Fruit fly (Drosophila melanogaster) whole organism, wandering third instar larva: Measurements from ENCODE around the gene BG642163.

Source experiments
- Abd-B ChIP-seq: fragments of >200 bp; optimal IDR thresholded peaks from 2 replicates; lab custom pipeline; 2017; ENCODE audit warnings: missing biosample characterization, missing genetic modification characterization
- CG32264 ChIP-seq: fragments of 200-800 bp; sonication (Bioruptor generic); optimal IDR thresholded peaks from 2 replicates; lab custom pipeline; 2016; ENCODE audit warnings: missing biosample characterization, missing genetic modification characterization
- CG9705 ChIP-seq: fragments of 200-800 bp; sonication (Bioruptor generic); optimal IDR thresholded peaks from 2 replicates; lab custom pipeline; 2018; ENCODE audit warnings: missing biosample characterization, mild to moderate bottlenecking, missing genetic modification characterization
- CrebA ChIP-seq: fragments of 200-800 bp; sonication (Bioruptor generic); optimal IDR thresholded peaks from 2 replicates; lab custom pipeline; 2016; ENCODE audit warnings: missing biosample characterization, mild to moderate bottlenecking, missing genetic modification characterization, borderline replicate concordance
- Dfd ChIP-seq: fragments of >200 bp; optimal IDR thresholded peaks from 2 replicates; lab custom pipeline; 2017; ENCODE audit warnings: missing biosample characterization, missing genetic modification characterization
- Dif ChIP-seq: fragments of 200-275, 200-300 bp; sonication (Bioruptor generic); optimal IDR thresholded peaks from 2 replicates; lab custom pipeline; 2018; ENCODE audit warnings: missing biosample characterization, missing genetic modification characterization; ENCODE audit not compliant: partially characterized antibody
- GATAd ChIP-seq: sonication (Bioruptor generic); optimal IDR thresholded peaks from 2 replicates; lab custom pipeline; 2016; ENCODE audit warnings: missing biosample characterization, missing genetic modification characterization
- HLH106 ChIP-seq: fragments of 200-800 bp; optimal IDR thresholded peaks from 3 replicates; lab custom pipeline; 2019; ENCODE audit warnings: missing biosample characterization, mild to moderate bottlenecking, missing genetic modification characterization, moderate library complexity
- Hnf4 ChIP-seq: fragments of 200-800 bp; sonication (Bioruptor generic); optimal IDR thresholded peaks from 2 replicates; lab custom pipeline; 2016; ENCODE audit warnings: missing biosample characterization, mild to moderate bottlenecking, missing genetic modification characterization
- Hr78 ChIP-seq: fragments of >200 bp; optimal IDR thresholded peaks from 2 replicates; lab custom pipeline; 2017; ENCODE audit warnings: missing biosample characterization, missing genetic modification characterization
- Hr83 ChIP-seq: fragments of 200-300 bp; sonication (Bioruptor generic); optimal IDR thresholded peaks from 2 replicates; lab custom pipeline; 2016; ENCODE audit warnings: missing biosample characterization, mild to moderate bottlenecking, missing genetic modification characterization, moderate library complexity; ENCODE audit not compliant: poor library complexity, severe bottlenecking
- Jra ChIP-seq: sonication (Bioruptor generic); optimal IDR thresholded peaks from 2 replicates; lab custom pipeline; 2016; ENCODE audit warnings: missing biosample characterization, missing genetic modification characterization
- Mio ChIP-seq: sonication (Bioruptor generic); optimal IDR thresholded peaks from 2 replicates; lab custom pipeline; 2016; ENCODE audit warnings: missing biosample characterization, missing genetic modification characterization
- Myc ChIP-seq: fragments of >200 bp; optimal IDR thresholded peaks from 2 replicates; lab custom pipeline; 2017
- N ChIP-seq: fragments of >200 bp; optimal IDR thresholded peaks from 2 replicates; lab custom pipeline; 2018; ENCODE audit warnings: missing biosample characterization, missing external identifiers, missing genetic modification characterization
- OdsH ChIP-seq: fragments of 200-800 bp; sonication (Bioruptor generic); optimal IDR thresholded peaks from 2 replicates; lab custom pipeline; 2016; ENCODE audit warnings: missing biosample characterization, mild to moderate bottlenecking, missing genetic modification characterization
- Rel ChIP-seq, 2 experiments: fragments of 200-800 bp; sonication (Bioruptor generic) in 1 of 2; optimal IDR thresholded peaks; 2 replicates in 1 of 2; 3 replicates in 1 of 2; lab custom pipeline; 2016 to 2019; ENCODE audit warnings: mild to moderate bottlenecking in 2 of 2, missing biosample characterization in 2 of 2, missing genetic modification characterization in 2 of 2, moderate library complexity in 1 of 2
- Sp1 ChIP-seq: fragments of 200-800 bp; sonication (Bioruptor generic); optimal IDR thresholded peaks from 3 replicates; lab custom pipeline; 2019; ENCODE audit warnings: missing biosample characterization, mild to moderate bottlenecking, missing genetic modification characterization, moderate library complexity
- Vsx2 ChIP-seq: fragments of 200-300, 225-300 bp; sonication (Bioruptor generic); optimal IDR thresholded peaks from 2 replicates; lab custom pipeline; 2018; ENCODE audit warnings: missing biosample characterization, missing genetic modification characterization; ENCODE audit not compliant: partially characterized antibody
- br ChIP-seq: fragments of 200-800 bp; sonication (Bioruptor generic); optimal IDR thresholded peaks from 2 replicates; lab custom pipeline; 2016; ENCODE audit warnings: missing biosample characterization, missing genetic modification characterization
- brk ChIP-seq: fragments of 200-800 bp; sonication (Bioruptor generic); optimal IDR thresholded peaks from 2 replicates; lab custom pipeline; 2016; ENCODE audit warnings: missing biosample characterization, mild to moderate bottlenecking, missing genetic modification characterization
- dl ChIP-seq, 2 experiments: fragments of 175-275, 200-275 bp in 1 of 2; fragments of 200-275 bp in 1 of 2; sonication (Bioruptor generic); optimal IDR thresholded peaks; lab custom pipeline; 2018; ENCODE audit warnings: mild to moderate bottlenecking in 2 of 2, missing biosample characterization in 2 of 2, missing genetic modification characterization in 2 of 2, moderate library complexity in 2 of 2; ENCODE audit not compliant: partially characterized antibody in 2 of 2, insufficient read depth in 1 of 2
- dmrt93B ChIP-seq: fragments of 200-800 bp; sonication (Bioruptor generic); optimal IDR thresholded peaks from 2 replicates; lab custom pipeline; 2018; ENCODE audit warnings: missing biosample characterization, mild to moderate bottlenecking, missing genetic modification characterization
- dsf ChIP-seq: sonication (Bioruptor generic); optimal IDR thresholded peaks from 2 replicates; lab custom pipeline; 2016; ENCODE audit warnings: missing biosample characterization, missing genetic modification characterization, borderline replicate concordance
- ey ChIP-seq: fragments of 200-800 bp; sonication (Bioruptor generic); optimal IDR thresholded peaks from 2 replicates; lab custom pipeline; 2016; ENCODE audit warnings: missing biosample characterization, missing genetic modification characterization
- foxo ChIP-seq, 2 experiments: fragments of 200-800 bp; sonication (Bioruptor generic); optimal IDR thresholded peaks; 2 replicates in 1 of 2; 3 replicates in 1 of 2; lab custom pipeline; 2016 to 2017; ENCODE audit warnings: missing biosample characterization in 2 of 2, missing genetic modification characterization in 2 of 2
- fru ChIP-seq: fragments of 200-800 bp; sonication (Bioruptor generic); optimal IDR thresholded peaks from 3 replicates; lab custom pipeline; 2016; ENCODE audit warnings: missing biosample characterization, mild to moderate bottlenecking, missing genetic modification characterization
- h ChIP-seq: fragments of 200-800 bp; sonication (Bioruptor generic); optimal IDR thresholded peaks from 3 replicates; lab custom pipeline; 2016; ENCODE audit warnings: missing biosample characterization, mild to moderate bottlenecking, missing genetic modification characterization
- jim ChIP-seq: fragments of 175-275, 200-325 bp; sonication (Bioruptor generic); optimal IDR thresholded peaks from 2 replicates; lab custom pipeline; 2016; ENCODE audit warnings: missing biosample characterization, mild to moderate bottlenecking, missing genetic modification characterization
- lola ChIP-seq: fragments of >200 bp; optimal IDR thresholded peaks from 2 replicates; lab custom pipeline; 2017; ENCODE audit warnings: missing biosample characterization, missing genetic modification characterization
- pan ChIP-seq: fragments of >200 bp; optimal IDR thresholded peaks from 2 replicates; lab custom pipeline; 2017
- psq ChIP-seq: fragments of 200-800 bp; sonication (Bioruptor generic); optimal IDR thresholded peaks from 3 replicates; lab custom pipeline; 2017; ENCODE audit warnings: missing biosample characterization, mild to moderate bottlenecking, missing genetic modification characterization, moderate library complexity
- rgr ChIP-seq: fragments of 200-800 bp; sonication (Bioruptor generic); optimal IDR thresholded peaks from 3 replicates; lab custom pipeline; 2016; ENCODE audit warnings: missing biosample characterization, mild to moderate bottlenecking, missing genetic modification characterization
- sage ChIP-seq: fragments of 200-800 bp; sonication (Bioruptor generic); optimal IDR thresholded peaks from 2 replicates; lab custom pipeline; 2016; ENCODE audit warnings: missing biosample characterization, mild to moderate bottlenecking, missing genetic modification characterization
- sv ChIP-seq: fragments of 200-800 bp; sonication (Bioruptor generic); optimal IDR thresholded peaks from 3 replicates; lab custom pipeline; 2016; ENCODE audit warnings: missing biosample characterization, missing genetic modification characterization
- tai ChIP-seq: sonication (Bioruptor generic); optimal IDR thresholded peaks from 2 replicates; lab custom pipeline; 2016; ENCODE audit warnings: missing biosample characterization, missing genetic modification characterization
- usp ChIP-seq: fragments of >200 bp; optimal IDR thresholded peaks from 2 replicates; lab custom pipeline; 2017; ENCODE audit warnings: missing biosample characterization, missing genetic modification characterization
- woc ChIP-seq: sonication (Bioruptor generic); optimal IDR thresholded peaks from 2 replicates; lab custom pipeline; 2016; ENCODE audit warnings: missing biosample characterization, mild to moderate bottlenecking, missing genetic modification characterization

Gene BG642163

DNA sequence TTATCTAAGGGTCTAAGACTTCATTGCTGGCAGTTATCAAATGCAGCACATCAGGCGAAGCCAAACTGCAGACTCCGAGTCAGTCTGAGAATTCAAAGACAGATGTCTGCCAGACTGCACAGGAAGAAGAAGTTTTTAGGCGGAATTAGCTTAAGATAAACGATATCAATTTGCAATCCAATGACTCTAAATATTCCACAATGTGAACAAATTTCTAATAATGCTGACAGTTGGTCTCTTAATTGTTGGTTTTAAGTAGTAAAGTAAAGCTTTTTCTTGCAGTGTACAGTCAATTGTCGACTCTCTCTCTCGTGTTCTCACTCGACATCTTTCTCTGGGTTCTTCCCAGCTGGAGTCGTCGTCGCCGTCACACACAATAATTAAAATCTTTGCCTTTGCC lies 7.7 kb downstream of the BG642163 start:
- TF ChIP-seq usp (GFP tag; lab: Kevin White, UChicago) = no peak
- TF ChIP-seq Hnf4 (GFP tag; lab: Kevin White, UChicago) = peak; percentile 25
- TF ChIP-seq Abd-B (GFP tag; lab: Kevin White, UChicago) = no peak
- peak; percentile 15 for TF ChIP-seq Sp1 (GFP tag; lab: Kevin White, UChicago)
- no peak for TF ChIP-seq Vsx2 (GFP tag; lab: Kevin White, UChicago)
- peak; percentile 27 for TF ChIP-seq HLH106 (tag; lab: Kevin White, UChicago)
- no peak for TF ChIP-seq sage (GFP tag; lab: Kevin White, UChicago)
- no peak for TF ChIP-seq sv (GFP tag; lab: Kevin White, UChicago)
- TF ChIP-seq br = peak; percentile 19
- no peak for TF ChIP-seq jim
- TF ChIP-seq pan (lab: Kevin White, UChicago) = no peak
- TF ChIP-seq GATAd (GFP tag; lab: Kevin White, UChicago) = no peak
- no peak for TF ChIP-seq brk
- no peak for TF ChIP-seq dsf
- no peak for TF ChIP-seq Mio (GFP tag; lab: Kevin White, UChicago)
- no peak for TF ChIP-seq Myc
- TF ChIP-seq foxo (GFP tag; optimal IDR thresholded peaks at IDR 0.05; lab: Kevin White, UChicago) = peak in 1 of 2 experiments; percentile 40
- no peak for TF ChIP-seq N
- TF ChIP-seq woc (GFP tag; lab: Kevin White, UChicago) = no peak
- TF ChIP-seq Rel (GFP tag; optimal IDR thresholded peaks at IDR 0.05; lab: Kevin White, UChicago) = no peak
- no peak for TF ChIP-seq Rel (tag; optimal IDR thresholded peaks at IDR 0.05; lab: Kevin White, UChicago)
- TF ChIP-seq lola (GFP tag; lab: Kevin White, UChicago) = no peak
- peak; percentile 3 for TF ChIP-seq OdsH (GFP tag; lab: Kevin White, UChicago)
- TF ChIP-seq Jra (GFP tag; lab: Kevin White, UChicago) = no peak
- peak; percentile 15 for TF ChIP-seq psq (GFP tag; lab: Kevin White, UChicago)
- no peak for TF ChIP-seq Dif (GFP tag; lab: Kevin White, UChicago)
- peak; percentile 47 for TF ChIP-seq ey (GFP tag; lab: Kevin White, UChicago)
- peak; percentile 16 for TF ChIP-seq dmrt93B (GFP tag; lab: Kevin White, UChicago)
- no peak for TF ChIP-seq CrebA (GFP tag; lab: Kevin White, UChicago)
- no peak for TF ChIP-seq dl (GFP tag; optimal IDR thresholded peaks at IDR 0.05; lab: Kevin White, UChicago; ENCODE audit: insufficient read depth in 1 of 2, partially characterized antibody in 2 of 2)
- TF ChIP-seq fru (GFP tag; lab: Kevin White, UChicago) = peak; percentile 19
- peak; percentile 22 for TF ChIP-seq rgr
- peak; percentile 46 for TF ChIP-seq h (GFP tag; lab: Kevin White, UChicago)
- TF ChIP-seq CG32264 (GFP tag; lab: Kevin White, UChicago) = no peak
- TF ChIP-seq CG9705 (GFP tag; lab: Kevin White, UChicago) = no peak
- no peak for TF ChIP-seq Hr78 (GFP tag; lab: Kevin White, UChicago)
- no peak for TF ChIP-seq Dfd (GFP tag; lab: Kevin White, UChicago)
- no peak for TF ChIP-seq tai (GFP tag; lab: Kevin White, UChicago)
- TF ChIP-seq Hr83 (GFP tag; lab: Kevin White, UChicago) = no peak

DNA sequence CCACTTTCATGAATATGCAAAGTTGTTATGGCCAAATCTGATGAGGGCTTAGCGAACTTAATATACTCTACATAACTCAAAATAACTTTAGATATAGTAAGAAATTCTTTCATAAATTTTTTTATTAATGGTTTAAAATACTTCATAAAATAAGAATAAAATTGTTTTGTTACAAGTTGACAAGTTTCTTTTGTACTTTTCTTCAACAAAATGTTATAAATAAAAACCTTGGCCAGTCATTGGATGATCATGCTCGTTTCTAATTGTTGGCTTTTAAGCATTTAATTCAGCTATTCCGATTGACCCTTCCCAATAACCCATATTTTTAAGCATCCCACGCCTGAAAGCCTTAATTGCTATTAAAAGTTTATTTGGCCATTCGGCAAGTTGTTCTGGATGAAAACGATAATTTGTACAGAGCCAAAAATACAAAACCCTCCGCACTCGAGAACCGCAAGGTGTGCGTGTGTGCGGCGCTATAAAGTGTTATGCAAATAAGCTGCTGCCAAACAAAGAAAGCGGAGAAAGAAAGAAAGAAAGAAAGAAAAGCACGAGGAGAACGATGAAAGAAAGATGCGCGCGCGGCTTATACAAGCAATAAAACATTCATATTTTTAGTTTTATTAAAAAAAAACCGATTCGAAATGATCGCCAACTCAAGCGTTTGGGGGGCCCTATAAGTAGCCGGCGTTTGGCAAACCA lies 9.8 kb downstream of the BG642163 start, which contains the start of gene CG3355:
Gene CG3355, plus strand, starts transcription at position 652 of the 702 bp plus-strand sequence.
- no peak for TF ChIP-seq woc (GFP tag; lab: Kevin White, UChicago)
- no peak for TF ChIP-seq Hnf4 (GFP tag; lab: Kevin White, UChicago)
- peak; percentile 17 for TF ChIP-seq psq (GFP tag; lab: Kevin White, UChicago)
